Worm (Caenorhabditis elegans) whole organism, young adult: ENCODE results near the gene F25D1.8.

Experiments used
- F39B2.1 ChIP-seq: fragments of 200-800 bp; sonication (Bioruptor generic); IDR thresholded peaks from 2 replicates; pipeline ENCODE4 v1.3.6; 2022; ENCODE audit warnings: missing genetic modification reagents, missing genetic modification characterization, missing compliant biosample characterization
- F52B5.7 ChIP-seq: sonication (generic microtip); optimal IDR thresholded peaks from 2 replicates; lab custom pipeline; 2016; ENCODE audit warnings: mild to moderate bottlenecking, missing genetic modification characterization, missing compliant biosample characterization
- F55B11.4 ChIP-seq: sonication (generic microtip); optimal IDR thresholded peaks from 2 replicates; lab custom pipeline; 2016; ENCODE audit warnings: missing compliant biosample characterization, missing genetic modification characterization, borderline replicate concordance; ENCODE audit not compliant: insufficient read depth
- F57A8.1 ChIP-seq: fragments of 200-800 bp; sonication (Bioruptor generic); optimal IDR thresholded peaks from 2 replicates; lab custom pipeline; 2018; ENCODE audit warnings: mild to moderate bottlenecking, missing genetic modification characterization, moderate library complexity, missing compliant biosample characterization
- K11D2.4 ChIP-seq: fragments of 200-800 bp; sonication (Bioruptor generic); IDR thresholded peaks from 2 replicates; pipeline ENCODE4 v1.3.6; 2022; ENCODE audit warnings: missing genetic modification reagents, missing genetic modification characterization, missing compliant biosample characterization
- K12H6.12 ChIP-seq: fragments of 200-800 bp; sonication (Bioruptor generic); optimal IDR thresholded peaks from 2 replicates; lab custom pipeline; 2018; ENCODE audit warnings: mild to moderate bottlenecking, missing genetic modification characterization, missing compliant biosample characterization
- T07F8.4 ChIP-seq: sonication (generic microtip); optimal IDR thresholded peaks from 2 replicates; lab custom pipeline; 2016; ENCODE audit warnings: mild to moderate bottlenecking, missing genetic modification characterization, moderate library complexity, missing compliant biosample characterization
- T26A5.8 ChIP-seq: sonication (generic microtip); optimal IDR thresholded peaks from 2 replicates; lab custom pipeline; 2016; ENCODE audit warnings: missing genetic modification characterization, missing compliant biosample characterization
- Y67H2A.10 ChIP-seq: fragments of 200-800 bp; sonication (Bioruptor generic); conservative IDR thresholded peaks from 2 replicates; pipeline ENCODE4 v1.3.6; 2022; ENCODE audit warnings: missing genetic modification reagents, missing genetic modification characterization, missing compliant biosample characterization
- aptf-3 ChIP-seq: fragments of 200-800 bp; sonication (Bioruptor generic); IDR thresholded peaks from 2 replicates; pipeline ENCODE4 v1.3.6; 2022; ENCODE audit warnings: missing genetic modification characterization, missing compliant biosample characterization
- ceh-100 ChIP-seq: fragments of 200-800 bp; sonication (Bioruptor generic); IDR thresholded peaks from 2 replicates; pipeline ENCODE4 v1.3.6; 2022; ENCODE audit warnings: missing genetic modification reagents, missing genetic modification characterization, missing compliant biosample characterization
- ceh-27 ChIP-seq: fragments of 200-800 bp; sonication (Bioruptor generic); optimal IDR thresholded peaks from 2 replicates; lab custom pipeline; 2018; ENCODE audit warnings: mild to moderate bottlenecking, missing genetic modification characterization, moderate library complexity, missing compliant biosample characterization
- ceh-58 ChIP-seq: fragments of 200-800 bp; sonication (Bioruptor generic); IDR thresholded peaks from 2 replicates; pipeline ENCODE4 v1.3.6; 2022; ENCODE audit warnings: missing genetic modification characterization, missing compliant biosample characterization
- dox-1 ChIP-seq: fragments of 200-800 bp; sonication (Bioruptor generic); IDR thresholded peaks from 2 replicates; pipeline ENCODE4 v1.3.6; 2022; ENCODE audit warnings: missing genetic modification reagents, missing genetic modification characterization, missing compliant biosample characterization
- dpff-1 ChIP-seq: sonication (generic microtip); optimal IDR thresholded peaks from 2 replicates; lab custom pipeline; 2017; ENCODE audit warnings: mild to moderate bottlenecking, missing genetic modification characterization, missing compliant biosample characterization
- gei-17 ChIP-seq: fragments of 200-800 bp; sonication (Bioruptor generic); optimal IDR thresholded peaks from 2 replicates; lab custom pipeline; 2018; ENCODE audit warnings: mild to moderate bottlenecking, missing genetic modification characterization, missing compliant biosample characterization
- him-1 ChIP-seq: sonication (generic microtip); optimal IDR thresholded peaks from 2 replicates; lab custom pipeline; 2016; ENCODE audit warnings: missing genotype, missing genetic modification reagents, missing genetic modification characterization, missing compliant biosample characterization
- hlh-12 ChIP-seq: sonication (generic microtip); optimal IDR thresholded peaks from 2 replicates; lab custom pipeline; 2016; ENCODE audit warnings: missing genetic modification characterization, missing compliant biosample characterization
- hsf-1 ChIP-seq: fragments of 200-800 bp; sonication (Bioruptor generic); IDR thresholded peaks from 2 replicates; pipeline ENCODE4 v1.3.6; 2022; ENCODE audit warnings: missing genetic modification reagents, missing genetic modification characterization, missing compliant biosample characterization
- let-607 ChIP-seq, 2 experiments: fragments of 200-800 bp in 1 of 2; sonication (Bioruptor generic) in 1 of 2; sonication (generic microtip) in 1 of 2; optimal IDR thresholded peaks; 2 replicates each; lab custom pipeline; 2016 to 2018; ENCODE audit warnings: mild to moderate bottlenecking in 2 of 2, missing compliant biosample characterization in 2 of 2, missing genetic modification characterization in 2 of 2, moderate library complexity in 2 of 2, missing genotype in 1 of 2
- madf-3 ChIP-seq: fragments of 200-800 bp; sonication (Bioruptor generic); IDR thresholded peaks from 2 replicates; pipeline ENCODE4 v1.3.6; 2022; ENCODE audit warnings: missing genetic modification reagents, missing genetic modification characterization, missing compliant biosample characterization
- mcd-1 ChIP-seq: fragments of 200-800 bp; sonication (Bioruptor generic); IDR thresholded peaks from 2 replicates; pipeline ENCODE4 v1.3.6; 2022; ENCODE audit warnings: missing genetic modification reagents, missing genetic modification characterization, missing compliant biosample characterization
- mel-28 ChIP-seq: sonication (generic microtip); optimal IDR thresholded peaks from 2 replicates; lab custom pipeline; 2016; ENCODE audit warnings: borderline replicate concordance, mild to moderate bottlenecking, missing genetic modification characterization, missing compliant biosample characterization
- mes-4 ChIP-seq: sonication (generic microtip); optimal IDR thresholded peaks from 2 replicates; lab custom pipeline; 2016; ENCODE audit warnings: missing genotype, missing genetic modification characterization, missing compliant biosample characterization
- nfya-2 ChIP-seq: fragments of 200-800 bp; sonication (Bioruptor generic); IDR thresholded peaks from 2 replicates; pipeline ENCODE4 v1.3.6; 2022; ENCODE audit warnings: missing genetic modification reagents, missing genetic modification characterization, missing compliant biosample characterization
- nfyb-1 ChIP-seq: fragments of 200-800 bp; sonication (Bioruptor generic); IDR thresholded peaks from 2 replicates; pipeline ENCODE4 v1.3.6; 2022; ENCODE audit warnings: missing genetic modification reagents, missing genetic modification characterization, missing compliant biosample characterization
- nhr-179 ChIP-seq: sonication (generic microtip); optimal IDR thresholded peaks from 2 replicates; lab custom pipeline; 2016; ENCODE audit warnings: mild to moderate bottlenecking, missing genetic modification characterization, missing compliant biosample characterization
- nhr-27 ChIP-seq: fragments of 200-800 bp; sonication (Bioruptor generic); optimal IDR thresholded peaks from 2 replicates; lab custom pipeline; 2018; ENCODE audit warnings: mild to moderate bottlenecking, missing genetic modification characterization, moderate library complexity, missing compliant biosample characterization
- nhr-80 ChIP-seq: sonication (generic microtip); optimal IDR thresholded peaks from 2 replicates; lab custom pipeline; 2016; ENCODE audit warnings: missing genetic modification characterization, missing compliant biosample characterization
- pha-4 ChIP-seq: fragments of 150-350 bp; sonication (generic microtip); optimal IDR thresholded peaks from 2 replicates; lab custom pipeline; 2014; ENCODE audit warnings: missing biosample characterization, missing genetic modification reagents, missing genetic modification characterization
- snpc-3.4 ChIP-seq: sonication (generic microtip); optimal IDR thresholded peaks from 2 replicates; lab custom pipeline; 2017; ENCODE audit warnings: missing genetic modification characterization, mild to moderate bottlenecking, missing compliant biosample characterization, antibody characterized with exemption, moderate library complexity, missing genotype, missing genetic modification reagents
- snpc-4 ChIP-seq, 5 experiments: fragments of 150-350 bp in 1 of 5; sonication (generic microtip) in 4 of 5; optimal IDR thresholded peaks; 2 replicates each; lab custom pipeline; 2014 to 2018; ENCODE audit warnings: missing genetic modification characterization in 5 of 5, missing biosample characterization in 3 of 5, antibody characterized with exemption in 2 of 5, mild to moderate bottlenecking in 2 of 5, missing compliant biosample characterization in 2 of 5, missing genotype in 2 of 5, moderate library complexity in 2 of 5, missing genetic modification reagents in 1 of 5
- sptf-2 ChIP-seq: fragments of 200-800 bp; sonication (Bioruptor generic); optimal IDR thresholded peaks from 2 replicates; lab custom pipeline; 2018; ENCODE audit warnings: mild to moderate bottlenecking, missing genetic modification characterization, missing compliant biosample characterization
- tbp1 ChIP-seq: fragments of 200-800 bp; sonication (Bioruptor generic); optimal IDR thresholded peaks from 2 replicates; lab custom pipeline; 2018; ENCODE audit warnings: mild to moderate bottlenecking, missing genetic modification characterization, missing compliant biosample characterization
- unc-62 ChIP-seq: fragments of 150-350 bp; optimal IDR thresholded peaks from 2 replicates; lab custom pipeline; 2014; ENCODE audit warnings: missing biosample characterization, missing genetic modification reagents, missing genetic modification characterization
- ztf-25 ChIP-seq: fragments of 200-800 bp; sonication (Bioruptor generic); IDR thresholded peaks from 2 replicates; pipeline ENCODE4 v1.3.6; 2022; ENCODE audit warnings: missing genetic modification reagents, missing genetic modification characterization, missing compliant biosample characterization
- ztf-6 ChIP-seq: fragments of 200-800 bp; sonication (Bioruptor generic); IDR thresholded peaks from 2 replicates; pipeline ENCODE4 v1.3.6; 2022; ENCODE audit warnings: missing genetic modification reagents, missing genetic modification characterization, missing compliant biosample characterization

Gene F25D1.8

DNA sequence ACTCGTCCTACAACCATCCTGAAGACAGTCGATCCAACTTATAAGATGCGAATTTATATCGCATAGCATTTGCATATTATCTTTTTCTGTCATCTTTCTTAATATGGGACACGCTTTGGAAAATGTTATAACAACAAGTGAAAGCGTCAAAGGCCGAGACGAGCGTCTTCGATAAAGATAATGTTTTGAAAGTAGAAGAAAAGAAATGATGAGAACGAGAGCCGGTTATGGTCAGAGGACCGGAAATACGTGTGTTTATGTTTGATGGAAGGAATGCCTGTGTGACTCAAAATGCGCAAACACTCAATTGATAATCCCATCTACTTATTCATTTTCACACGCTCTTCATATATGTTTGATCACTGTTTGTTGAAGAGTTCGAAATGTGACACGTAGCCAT is 36.2 kb upstream of the F25D1.8 start, which contains the start of gene C35A5.11:
TSS of gene C35A5.11 (minus strand) at position 101 of the 400 bp plus-strand sequence.
- TF ChIP-seq nfyb-1 (GFP tag; lab: Robert Waterston, UW) (no peak), T07F8.4 (no peak)

DNA sequence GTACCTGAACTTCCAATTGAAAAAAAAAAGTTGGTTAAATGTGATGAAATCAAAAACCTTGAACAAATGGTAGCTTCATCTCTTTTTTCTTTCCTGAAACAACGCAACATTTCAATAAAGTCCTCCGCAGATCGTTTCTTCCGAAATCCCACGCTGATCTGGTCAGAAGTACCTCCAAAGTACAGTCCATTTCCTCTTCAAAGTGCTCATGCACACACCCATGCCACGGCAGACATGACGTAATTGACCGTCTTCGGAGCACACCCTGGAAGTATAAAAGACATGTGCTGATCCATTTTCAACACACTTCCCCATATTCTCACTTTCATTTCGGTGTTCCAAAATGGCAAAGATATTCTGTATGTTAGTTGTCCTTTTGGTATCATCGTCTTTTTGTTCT is 35.3 kb upstream of the F25D1.8 start, which contains the start of gene C35A5.10:
TSS of gene C35A5.10 (plus strand) at position 301 of the 400 bp plus-strand sequence.
- no peak for TF ChIP-seq sptf-2
- no peak for TF ChIP-seq snpc-4 (GFP tag; optimal IDR thresholded peaks at IDR 0.05; lab: Kevin White, UChicago)
- TF ChIP-seq snpc-4 (tag; optimal IDR thresholded peaks at IDR 0.05; lab: Kevin White, UChicago), result no peak
- no peak for TF ChIP-seq ceh-100 (GFP tag; lab: Robert Waterston, UW)
- TF ChIP-seq madf-3, result no peak
- TF ChIP-seq F57A8.1 (GFP tag; lab: Kevin White, UChicago), result no peak
- TF ChIP-seq F39B2.1 (GFP tag; lab: Robert Waterston, UW), result no peak
- TF ChIP-seq unc-62 (GFP tag; lab: Kevin White, UChicago), result no peak
- TF ChIP-seq nhr-179, result no peak
- no peak for TF ChIP-seq nhr-27 (tag; lab: Kevin White, UChicago)
- TF ChIP-seq mel-28, result no peak
- TF ChIP-seq ztf-25 (GFP tag; lab: Robert Waterston, UW), result no peak
- no peak for TF ChIP-seq F52B5.7 (tag; lab: Kevin White, UChicago)
- no peak for TF ChIP-seq ceh-27 (GFP tag; lab: Kevin White, UChicago)
- no peak for TF ChIP-seq hlh-12 (tag; lab: Kevin White, UChicago)
- TF ChIP-seq ceh-58 (GFP tag; lab: Robert Waterston, UW), result no peak
- TF ChIP-seq mes-4 (tag; lab: Kevin White, UChicago), result no peak
- no peak for TF ChIP-seq Y67H2A.10 (GFP tag; lab: Robert Waterston, UW)
- TF ChIP-seq dpff-1 (tag; lab: Kevin White, UChicago), result no peak
- TF ChIP-seq F55B11.4, result no peak
- TF ChIP-seq aptf-3 (GFP tag; lab: Robert Waterston, UW), result no peak

DNA sequence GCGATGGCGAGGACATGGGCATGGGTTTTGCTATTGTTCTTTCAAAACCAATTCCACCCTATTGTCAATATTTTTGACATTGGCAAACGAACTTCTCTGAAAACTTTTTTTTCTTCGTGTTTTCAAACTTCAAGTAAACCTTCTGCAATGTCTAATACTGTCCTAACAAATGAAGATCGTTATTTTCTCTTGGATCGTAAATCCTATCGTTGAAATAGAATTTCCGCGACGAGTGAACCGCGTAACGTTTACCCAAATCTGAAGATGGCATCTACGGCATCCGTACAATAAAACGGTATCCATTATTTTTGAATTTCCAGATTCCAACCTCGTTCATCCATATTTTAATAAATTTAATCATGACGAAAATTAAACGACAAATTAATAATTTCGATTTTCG is 33.7 kb upstream of the F25D1.8 start, which contains the start of gene C35A5.5:
TSS of gene C35A5.5 (plus strand) at position 301 of the 400 bp plus-strand sequence.
- TF ChIP-seq tbp1 (GFP tag; lab: Kevin White, UChicago) (no peak), nfya-2 (GFP tag; lab: Robert Waterston, UW) (no peak), T26A5.8 (tag; lab: Kevin White, UChicago) (no peak), dox-1 (no peak), pha-4 (tag; lab: Kevin White, UChicago) (no peak), hlh-12 (tag; lab: Kevin White, UChicago) (no peak), snpc-3.4 (tag; lab: Kevin White, UChicago) (no peak), K11D2.4 (GFP tag; lab: Robert Waterston, UW) (no peak), mcd-1 (no peak), gei-17 (GFP tag; lab: Kevin White, UChicago) (no peak), nhr-80 (no peak), let-607 (tag; optimal IDR thresholded peaks at IDR 0.05; lab: Kevin White, UChicago) (no peak), him-1 (tag; lab: Kevin White, UChicago) (no peak), ztf-6 (no peak), hsf-1 (no peak), K12H6.12 (no peak)
